Worm (Caenorhabditis elegans) whole organism, L4/young adult: ENCODE data around the gene F36D3.5.

Experiments used
- W03F9.2 ChIP-seq: fragments of 150-350 bp; optimal IDR thresholded peaks from 2 replicates; lab custom pipeline; 2014; ENCODE audit warnings: missing biosample characterization, missing genetic modification characterization
- dao-5 ChIP-seq: sonication (generic microtip); optimal IDR thresholded peaks from 2 replicates; lab custom pipeline; 2016; ENCODE audit warnings: missing genotype, missing genetic modification characterization, moderate library complexity, missing compliant biosample characterization
- him-1 ChIP-seq: sonication (generic microtip); optimal IDR thresholded peaks from 2 replicates; lab custom pipeline; 2016; ENCODE audit warnings: missing genotype, missing genetic modification reagents, missing genetic modification characterization, missing compliant biosample characterization

Gene F36D3.5

DNA sequence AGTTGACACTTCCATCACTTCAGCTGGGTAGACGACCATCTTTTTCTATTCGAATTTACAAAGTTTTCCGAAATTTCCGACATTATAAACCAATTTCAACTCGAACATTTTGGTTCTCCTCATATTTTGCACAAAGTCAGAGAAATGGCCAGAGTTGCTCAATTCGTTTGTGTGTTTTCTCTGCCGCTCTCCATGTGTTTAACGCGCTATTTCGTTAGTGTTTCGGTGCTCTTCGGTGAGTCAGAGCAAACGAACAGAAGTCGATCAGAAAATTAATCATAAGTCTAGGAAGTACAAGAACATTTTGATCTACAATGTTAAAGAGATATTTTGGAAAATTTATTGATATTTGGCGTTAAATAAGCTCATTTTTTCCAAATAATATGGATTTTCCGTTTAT lies 6.4 kb downstream of the F36D3.5 start, which contains the start of gene srr-3:
Gene srr-3, minus strand, starts transcription at position 101 of the 400 bp plus-strand sequence.
- TF ChIP-seq dao-5 (no peak), him-1 (tag; lab: Kevin White, UChicago) (no peak), W03F9.2 (tag; lab: Kevin White, UChicago) (no peak)

DNA sequence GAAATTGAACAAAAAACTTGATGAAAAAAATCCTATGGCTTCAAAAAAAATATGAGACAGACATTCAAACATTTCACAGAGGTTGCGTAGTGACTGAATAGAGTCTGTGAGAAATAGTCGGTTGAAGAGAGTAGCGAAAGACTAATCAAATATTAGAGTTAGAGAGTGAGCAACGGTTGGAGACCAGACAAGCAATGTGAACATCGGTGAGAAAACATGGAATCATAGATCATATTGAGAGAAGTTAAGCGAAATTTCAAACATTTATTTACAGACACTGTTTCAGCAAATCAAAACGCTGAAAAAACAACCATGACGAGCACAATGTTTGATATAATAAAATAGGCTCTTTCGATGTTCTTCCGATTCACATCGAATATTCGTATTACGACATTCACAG lies 8.4 kb downstream of the F36D3.5 start:
- TF ChIP-seq him-1 (tag; lab: Kevin White, UChicago) (no peak), W03F9.2 (tag; lab: Kevin White, UChicago) (no peak), dao-5 (no peak)

DNA sequence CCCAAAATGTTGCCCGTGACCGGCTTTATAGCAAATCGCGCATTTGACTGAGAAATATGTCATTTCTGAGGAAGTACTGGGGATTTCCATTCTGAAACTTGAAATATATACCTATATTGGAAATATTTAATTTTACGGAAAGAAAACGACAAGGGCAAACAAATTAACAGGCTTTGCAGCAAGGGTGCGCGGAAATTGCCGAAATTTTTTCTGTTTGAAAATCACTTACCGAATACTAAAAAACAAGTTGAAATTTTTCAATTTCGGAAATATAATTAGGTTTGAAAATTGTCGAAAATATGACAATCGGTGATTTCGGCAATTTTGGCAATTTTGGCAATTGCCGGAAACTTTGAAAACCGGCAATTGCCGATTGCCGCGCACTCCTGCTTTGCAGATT lies 9.2 kb downstream of the F36D3.5 start, which contains the start of gene nhr-54:
Gene nhr-54, minus strand, starts transcription at position 101 of the 400 bp plus-strand sequence.
- TF ChIP-seq dao-5 (no peak), him-1 (tag; lab: Kevin White, UChicago) (no peak), W03F9.2 (tag; lab: Kevin White, UChicago) (no peak)

DNA sequence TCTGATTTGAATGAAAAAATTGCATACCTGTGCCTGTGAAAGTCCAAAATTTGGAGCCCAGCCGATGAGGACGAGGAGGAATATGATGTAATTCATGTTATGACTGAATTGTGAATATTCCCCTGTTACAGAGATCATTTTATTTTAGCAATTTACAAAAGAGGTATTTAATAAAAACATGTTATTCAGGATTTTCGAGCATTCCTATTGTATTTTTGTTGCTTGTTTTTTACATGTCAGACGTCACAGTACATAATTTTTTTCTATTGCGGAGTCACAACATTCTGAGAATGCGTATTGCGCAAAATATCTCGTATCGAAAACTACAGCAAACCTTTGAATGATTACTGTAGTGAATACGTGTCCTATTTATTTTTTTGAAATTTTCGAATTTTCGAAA lies 11.9 kb downstream of the F36D3.5 start, which contains the start of gene F36D3.14:
Gene F36D3.14, minus strand, starts transcription at position 101 of the 400 bp plus-strand sequence.
- no peak for TF ChIP-seq him-1 (tag; lab: Kevin White, UChicago)
- no peak for TF ChIP-seq W03F9.2 (tag; lab: Kevin White, UChicago)
- TF ChIP-seq dao-5, result no peak

DNA sequence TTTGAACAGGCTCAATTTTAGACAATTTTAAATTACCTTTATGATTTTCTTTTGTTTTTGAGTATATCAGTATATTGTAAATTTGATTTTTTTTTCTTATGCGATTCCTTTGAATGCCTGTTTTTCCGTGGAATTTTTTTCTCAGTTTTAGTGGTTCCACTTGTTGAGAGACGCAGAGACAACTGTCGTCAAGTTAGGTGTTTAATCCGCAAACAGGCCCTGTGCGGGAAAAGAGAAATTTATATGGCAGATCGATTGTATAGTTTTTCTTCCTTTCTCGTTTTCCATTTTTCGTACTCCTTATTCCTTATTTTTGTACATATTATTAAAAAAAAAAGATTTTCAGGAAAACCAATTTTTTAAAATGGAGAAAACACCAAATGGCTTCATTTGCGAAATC lies 16.0 kb downstream of the F36D3.5 start, which contains the start of gene F36D3.1:
Gene F36D3.1, plus strand, starts transcription at position 347 of the 400 bp plus-strand sequence.
- TF ChIP-seq dao-5 (no peak), W03F9.2 (tag; lab: Kevin White, UChicago) (no peak), him-1 (tag; lab: Kevin White, UChicago) (no peak)

DNA sequence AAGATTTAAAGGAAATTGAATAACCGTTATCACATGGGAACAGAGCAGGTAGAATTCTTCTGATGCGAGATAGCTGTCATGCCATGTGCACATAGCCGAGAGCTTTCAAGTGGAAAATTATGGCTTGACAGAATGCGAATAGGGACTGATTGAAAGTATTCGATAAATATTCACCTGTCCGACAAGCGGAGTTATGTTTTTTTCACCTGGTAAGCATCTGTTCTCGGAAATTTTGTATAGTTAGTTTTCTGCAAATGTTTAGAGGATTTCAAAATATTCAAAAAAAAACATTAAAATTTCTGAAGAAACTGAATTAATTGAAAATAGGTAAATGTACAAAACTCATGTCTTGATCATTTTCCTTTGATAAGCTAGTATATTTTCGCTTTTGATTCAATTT lies 17.5 kb downstream of the F36D3.5 start, which contains the start of gene srh-136:
Gene srh-136, minus strand, starts transcription at position 93 of the 400 bp plus-strand sequence.
- TF ChIP-seq dao-5 (no peak), W03F9.2 (tag; lab: Kevin White, UChicago) (no peak), him-1 (tag; lab: Kevin White, UChicago) (no peak)

DNA sequence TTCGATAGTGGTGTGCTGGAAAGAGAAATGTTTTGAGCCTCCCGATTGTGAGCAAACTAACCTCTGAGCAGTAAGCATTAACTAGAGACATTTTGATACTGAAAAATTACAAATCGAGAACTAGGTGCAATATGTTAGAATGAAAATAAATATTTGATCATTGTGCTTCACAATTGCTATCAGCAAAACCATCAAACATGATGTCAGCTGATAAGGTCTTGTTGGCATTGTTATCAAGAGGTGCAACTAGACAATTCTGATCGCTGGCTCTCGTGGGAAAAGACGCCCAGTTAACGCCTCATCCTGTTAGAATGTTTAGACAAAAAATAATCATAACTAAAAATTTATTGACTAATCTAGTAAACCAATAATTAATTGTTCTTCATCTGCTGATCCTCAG lies 20.7 kb downstream of the F36D3.5 start, which contains the start of gene comt-2:
Gene comt-2, minus strand, starts transcription at position 131 of the 400 bp plus-strand sequence.
- no peak for TF ChIP-seq him-1 (tag; lab: Kevin White, UChicago)
- TF ChIP-seq dao-5, result no peak
- TF ChIP-seq W03F9.2 (tag; lab: Kevin White, UChicago), result no peak

DNA sequence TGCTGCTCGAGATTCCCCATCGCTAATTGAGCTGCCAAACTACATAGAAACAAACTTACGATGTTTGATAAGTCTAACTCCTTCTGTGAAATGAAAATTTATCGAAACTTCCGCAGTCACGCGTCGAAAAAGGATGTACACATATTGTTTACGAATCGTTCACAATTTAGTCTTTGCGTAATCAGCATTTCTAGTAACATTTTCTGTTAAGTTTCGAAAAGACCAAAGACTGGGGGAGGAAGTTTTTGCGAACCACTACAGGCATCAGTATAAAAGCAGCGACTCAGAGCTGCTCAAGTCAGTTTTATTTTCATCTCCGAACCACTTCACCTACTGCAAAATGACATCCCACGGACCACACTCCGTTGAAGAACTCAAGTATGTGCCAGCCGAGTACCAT lies 26.9 kb downstream of the F36D3.5 start, which contains the start of gene sqst-4:
Gene sqst-4, plus strand, starts transcription at position 301 of the 400 bp plus-strand sequence.
- no peak for TF ChIP-seq him-1 (tag; lab: Kevin White, UChicago)

DNA sequence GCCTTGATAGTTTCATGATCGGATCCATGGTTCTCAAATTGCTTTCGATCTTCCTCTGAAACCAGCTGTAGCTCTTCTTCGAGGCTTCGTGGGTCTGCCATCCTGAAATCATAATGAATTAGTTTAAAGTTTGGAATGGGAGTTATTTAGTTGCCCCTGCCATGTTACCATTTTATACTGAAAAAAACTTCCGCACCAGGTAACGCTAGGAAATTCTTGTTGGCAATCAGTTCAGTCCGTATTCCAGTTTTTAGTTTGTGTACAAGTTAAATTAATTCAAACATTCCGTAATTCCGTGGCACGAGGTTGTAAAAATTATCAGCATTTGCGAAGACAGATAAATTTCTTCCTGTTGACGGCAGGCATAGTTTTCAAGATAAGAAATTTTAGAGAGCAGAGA lies 27.6 kb downstream of the F36D3.5 start, which contains the start of gene Y32B12A.5:
Gene Y32B12A.5, minus strand, starts transcription at position 101 of the 400 bp plus-strand sequence.
- TF ChIP-seq dao-5 (no peak), him-1 (tag; lab: Kevin White, UChicago) (no peak), W03F9.2 (tag; lab: Kevin White, UChicago) (no peak)

DNA sequence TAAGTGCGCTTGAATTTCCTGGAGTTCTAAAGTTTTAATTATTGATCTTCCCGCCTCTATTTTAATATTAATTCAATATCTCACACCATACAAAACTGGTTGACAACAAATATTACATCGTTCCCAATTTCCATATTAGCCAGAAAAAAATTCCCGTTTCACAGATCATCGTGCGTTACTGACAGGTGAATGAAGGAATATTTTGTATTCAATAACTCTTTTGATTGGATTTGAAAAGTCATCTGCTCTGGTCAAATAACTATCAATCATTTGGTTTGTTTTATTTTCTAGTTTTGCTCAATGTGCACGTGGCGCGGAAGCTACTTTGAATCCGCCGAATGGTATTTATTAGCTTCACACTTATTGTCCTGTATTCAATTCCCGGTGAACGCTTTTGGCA lies 31.4 kb downstream of the F36D3.5 start, which contains the start of gene srh-139:
Gene srh-139, plus strand, starts transcription at position 301 of the 400 bp plus-strand sequence.
- TF ChIP-seq him-1 (tag; lab: Kevin White, UChicago), result no peak
- no peak for TF ChIP-seq dao-5
- no peak for TF ChIP-seq W03F9.2 (tag; lab: Kevin White, UChicago)

DNA sequence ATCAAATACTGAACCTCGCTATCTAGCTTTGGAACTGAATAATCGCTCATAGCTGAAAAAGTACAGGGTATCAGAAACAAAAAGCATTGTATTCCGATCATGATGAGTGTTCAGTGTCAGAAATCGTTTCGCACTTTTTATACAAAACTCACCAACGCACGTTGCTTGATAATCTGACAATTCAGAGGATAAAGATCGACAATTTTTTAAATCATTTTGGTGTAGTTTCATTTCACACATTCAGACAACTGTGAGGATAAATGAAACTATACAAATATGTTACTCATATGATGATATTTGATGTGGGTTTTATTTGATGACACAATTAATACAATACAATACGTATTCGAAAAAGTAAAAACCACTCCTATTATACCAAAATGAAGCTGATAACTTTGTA lies 32.0 kb downstream of the F36D3.5 start, which contains the start of gene F57E7.2:
Gene F57E7.2, minus strand, starts transcription at position 101 of the 400 bp plus-strand sequence.
- TF ChIP-seq W03F9.2 (tag; lab: Kevin White, UChicago) (no peak), dao-5 (no peak), him-1 (tag; lab: Kevin White, UChicago) (no peak)

DNA sequence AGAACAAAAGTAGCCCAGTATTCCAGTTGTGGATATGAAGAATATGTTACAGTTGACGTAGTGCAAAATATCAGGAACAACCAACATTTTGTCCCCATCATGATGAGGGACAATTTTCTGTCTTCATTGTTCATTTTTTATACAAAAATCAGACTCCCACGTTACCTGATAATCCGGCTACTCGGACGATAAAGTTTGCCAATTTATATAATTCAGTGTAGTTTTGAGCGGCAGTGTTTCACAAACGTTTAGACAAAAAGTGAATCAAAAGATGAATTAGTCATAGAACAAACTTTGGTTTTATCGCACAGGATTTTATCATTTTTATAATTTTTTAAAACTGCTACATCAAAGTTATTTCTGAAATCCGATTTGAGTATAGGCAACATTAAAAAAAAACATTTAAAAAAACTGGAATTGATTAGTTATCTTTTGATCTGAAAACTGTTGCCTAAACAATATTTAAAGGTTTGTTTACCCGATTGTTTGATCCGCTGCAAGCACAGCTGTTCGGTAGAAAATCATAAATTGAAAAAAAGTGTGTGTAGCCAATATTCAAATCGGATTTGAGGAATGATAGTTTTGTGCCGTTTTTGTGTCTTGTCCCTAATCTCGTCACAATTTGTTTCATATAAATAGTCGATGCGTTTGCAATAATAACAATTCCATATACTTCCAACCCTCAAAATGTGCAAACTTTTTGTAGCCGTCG lies 34.0 kb downstream of the F36D3.5 start, which contains the start of the genes F57E7.4 and spig-6:
Gene F57E7.4, minus strand, starts transcription at position 101 of the 712 bp plus-strand sequence.
Gene spig-6, plus strand, starts transcription at position 662 of the 712 bp plus-strand sequence.
- no peak for TF ChIP-seq dao-5
- no peak for TF ChIP-seq W03F9.2 (tag; lab: Kevin White, UChicago)
- no peak for TF ChIP-seq him-1 (tag; lab: Kevin White, UChicago)

DNA sequence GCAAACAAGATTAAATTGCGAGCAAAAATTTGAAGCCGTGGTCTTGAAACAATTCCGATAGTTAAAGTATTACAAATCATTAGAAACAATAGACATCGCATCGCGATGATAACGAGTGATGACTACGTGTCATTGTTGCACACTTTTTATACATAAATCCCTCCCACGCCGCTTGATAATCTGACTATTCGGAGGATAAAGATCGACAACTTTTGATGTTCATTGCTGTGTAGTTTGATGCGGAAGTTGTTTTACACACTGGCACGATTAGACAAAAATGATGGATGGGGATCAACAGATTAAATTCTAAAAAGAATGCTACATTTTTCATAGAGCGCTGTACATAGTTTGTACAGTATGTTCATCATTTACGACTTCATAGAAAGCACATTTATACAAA lies 35.8 kb downstream of the F36D3.5 start, which contains the start of gene T08G3.11:
Gene T08G3.11, minus strand, starts transcription at position 101 of the 400 bp plus-strand sequence.
- TF ChIP-seq W03F9.2 (tag; lab: Kevin White, UChicago) (no peak), dao-5 (no peak), him-1 (tag; lab: Kevin White, UChicago) (no peak)
